Fruit fly (Drosophila melanogaster): ENCODE data around the gene 14-3-3epsilon.

DNA sequence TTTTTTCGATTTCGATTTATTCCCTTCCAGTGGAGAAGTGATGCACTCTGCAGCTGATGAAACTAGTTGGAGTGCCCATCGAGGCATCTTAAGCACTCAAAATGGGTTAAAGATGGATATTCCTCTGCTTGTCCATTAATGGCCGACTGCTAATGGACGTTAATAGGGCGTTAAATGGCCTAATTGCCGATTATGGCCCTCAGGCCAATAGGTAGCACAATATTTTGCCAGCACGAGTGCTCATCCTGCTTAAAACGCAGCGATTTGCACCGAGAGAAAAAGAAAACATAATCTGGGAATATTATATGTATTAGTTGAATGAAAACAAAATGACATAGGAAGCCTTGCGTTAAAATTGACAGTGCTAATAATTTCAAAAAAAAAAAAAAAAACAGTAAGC is 33.9 kb upstream of the 14-3-3epsilon start, which contains the start of gene CG44158:
- TF ChIP-seq CG8478 (optimal IDR thresholded peaks at IDR 0.05): no peak
- TF ChIP-seq CTCF (optimal IDR thresholded peaks at IDR 0.05): no peak

All from S2 (cell line).